Worm (Caenorhabditis elegans): ENCODE results near the gene T02G5.14.
A peak's percentile ranks its signal among the peaks of the same experiment; 100 is the strongest.

The T02G5.14 gene

DNA sequence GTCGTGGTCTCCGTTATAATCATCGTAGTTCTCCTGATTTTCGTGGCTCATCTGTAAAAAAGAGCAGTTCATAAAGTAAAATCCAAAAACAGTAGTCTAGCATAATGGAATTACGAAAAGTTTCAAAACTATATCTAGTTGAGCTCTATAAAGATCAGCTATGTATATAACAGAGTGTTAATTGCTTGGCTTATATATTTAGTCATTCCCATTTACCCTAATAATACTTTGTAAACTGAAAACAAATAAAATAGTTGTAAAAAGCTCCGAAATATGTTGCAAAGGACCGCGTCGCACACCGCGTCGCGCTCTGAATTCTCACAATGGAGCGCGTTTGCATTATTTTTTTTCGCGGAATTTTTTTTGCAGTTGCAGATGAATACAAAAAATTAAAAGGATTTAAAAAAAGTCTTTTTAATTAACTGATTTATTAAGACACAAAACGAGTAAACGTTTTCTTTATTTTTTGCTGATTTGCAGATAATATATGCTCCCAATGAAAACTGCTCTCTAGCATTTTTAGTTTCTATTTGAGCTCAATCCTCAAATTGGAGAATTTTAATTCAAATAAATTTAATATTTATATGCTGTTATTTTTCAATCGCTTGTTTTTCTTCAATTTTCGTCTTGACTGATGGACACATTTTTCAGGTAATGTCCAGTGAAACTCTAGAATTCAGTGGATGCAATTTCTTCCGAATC lies 33.9 kb upstream of the T02G5.14 start, which contains the start of the genes tcer-1 and ZK1127.5 (continued):
- TF ChIP-seq unc-39 (tag; optimal IDR thresholded peaks at IDR 0.05) (no peak), C34F6.9 (tag; optimal IDR thresholded peaks at IDR 0.05) (peak; percentile 89), F13H6.1 (tag; optimal IDR thresholded peaks at IDR 0.05) (peak; percentile 38), blmp-1 (tag; optimal IDR thresholded peaks at IDR 0.05; ENCODE audit: insufficient read depth) (no peak), lin-13 (GFP tag; optimal IDR thresholded peaks at IDR 0.05) (peak; percentile 44), sma-9 (GFP tag; optimal IDR thresholded peaks at IDR 0.05) (peak; percentile 4), sma-9 (tag; optimal IDR thresholded peaks at IDR 0.05) (no peak), lin-11 (tag; optimal IDR thresholded peaks at IDR 0.05) (no peak), nhr-25 (tag; optimal IDR thresholded peaks at IDR 0.05) (no peak), ztf-11 (tag; optimal IDR thresholded peaks at IDR 0.05) (no peak), egl-27 (tag; optimal IDR thresholded peaks at IDR 0.05) (no peak), R02D3.7 (tag; optimal IDR thresholded peaks at IDR 0.05) (no peak), nhr-23 (tag; optimal IDR thresholded peaks at IDR 0.05) (no peak), fos-1 (tag; optimal IDR thresholded peaks at IDR 0.05) (peak; percentile 1)

DNA sequence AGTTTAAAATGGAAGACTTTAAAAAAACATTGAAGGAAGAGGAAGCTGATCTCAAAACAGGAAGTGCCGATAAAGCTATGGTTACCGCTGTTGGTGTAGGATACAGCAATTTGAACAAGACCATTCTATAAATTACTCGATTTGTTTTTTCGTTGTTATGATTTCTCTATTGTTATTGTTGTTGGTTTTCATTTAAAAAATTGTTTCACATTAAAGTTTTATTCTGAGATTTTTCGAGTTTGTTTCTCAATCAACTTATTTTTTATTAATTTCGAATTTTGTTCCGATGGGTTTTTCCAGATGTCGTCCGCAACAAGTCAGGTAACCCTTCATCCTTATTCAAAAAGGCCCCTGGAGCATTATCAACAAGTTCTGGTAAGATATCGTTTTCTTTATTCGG lies 32.3 kb upstream of the T02G5.14 start, which contains the start of gene ZK1127.12:
TSS of gene ZK1127.12 (plus strand) at position 301 of the 400 bp plus-strand sequence.
- no peak for TF ChIP-seq egl-27 (tag; optimal IDR thresholded peaks at IDR 0.05)
- TF ChIP-seq elt-1 (tag; optimal IDR thresholded peaks at IDR 0.05) = no peak
- no peak for TF ChIP-seq Y55F3AM.14 (GFP tag; optimal IDR thresholded peaks at IDR 0.05)
- TF ChIP-seq nhr-11 (tag; optimal IDR thresholded peaks at IDR 0.05) = no peak
- TF ChIP-seq mab-5 (tag; optimal IDR thresholded peaks at IDR 0.05) = no peak
- no peak for TF ChIP-seq lin-13 (GFP tag; optimal IDR thresholded peaks at IDR 0.05)
- TF ChIP-seq lin-39 (tag; optimal IDR thresholded peaks at IDR 0.05) = no peak
- no peak for TF ChIP-seq alr-1 (tag; optimal IDR thresholded peaks at IDR 0.05)

DNA sequence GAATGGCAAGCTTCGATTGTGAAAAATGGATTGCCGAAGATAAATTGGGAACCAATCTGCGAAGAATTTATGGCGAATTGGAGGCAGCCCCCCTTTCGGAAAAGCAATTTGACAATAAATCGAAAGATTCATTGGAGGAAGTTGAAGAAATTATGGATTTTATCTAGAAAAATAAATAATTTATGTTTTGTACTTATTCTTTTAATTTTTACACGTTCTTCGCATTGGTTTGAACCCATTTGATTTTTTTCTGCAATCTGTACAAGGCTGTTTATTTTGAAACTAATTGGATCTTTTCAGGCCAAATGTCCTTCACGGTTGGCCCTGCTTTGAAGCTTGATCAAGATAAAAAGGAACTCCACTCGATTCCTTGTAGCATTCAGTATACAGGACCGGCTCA lies 31.1 kb upstream of the T02G5.14 start, which contains the start of gene ZK1127.13:
TSS of gene ZK1127.13 (plus strand) at position 301 of the 400 bp plus-strand sequence.
- TF ChIP-seq dmd-4 (tag; optimal IDR thresholded peaks at IDR 0.05) (no peak), aly-2 (tag; optimal IDR thresholded peaks at IDR 0.05) (no peak), C34F6.9 (tag; optimal IDR thresholded peaks at IDR 0.05) (no peak), ztf-1 (GFP tag; conservative IDR thresholded peaks at IDR 0.05) (no peak), R02D3.7 (tag; optimal IDR thresholded peaks at IDR 0.05) (no peak), sma-9 (GFP tag; optimal IDR thresholded peaks at IDR 0.05) (no peak), sma-9 (tag; optimal IDR thresholded peaks at IDR 0.05) (no peak), nhr-129 (tag; optimal IDR thresholded peaks at IDR 0.05) (no peak), ceh-16 (tag; optimal IDR thresholded peaks at IDR 0.05) (no peak), sem-4 (tag; optimal IDR thresholded peaks at IDR 0.05) (no peak), mab-5 (tag; optimal IDR thresholded peaks at IDR 0.05) (no peak), unc-62 (GFP tag; optimal IDR thresholded peaks at IDR 0.05) (no peak), zag-1 (tag; optimal IDR thresholded peaks at IDR 0.05) (no peak), nhr-6 (tag; optimal IDR thresholded peaks at IDR 0.05) (no peak), blmp-1 (tag; optimal IDR thresholded peaks at IDR 0.05; ENCODE audit: insufficient read depth) (no peak)

DNA sequence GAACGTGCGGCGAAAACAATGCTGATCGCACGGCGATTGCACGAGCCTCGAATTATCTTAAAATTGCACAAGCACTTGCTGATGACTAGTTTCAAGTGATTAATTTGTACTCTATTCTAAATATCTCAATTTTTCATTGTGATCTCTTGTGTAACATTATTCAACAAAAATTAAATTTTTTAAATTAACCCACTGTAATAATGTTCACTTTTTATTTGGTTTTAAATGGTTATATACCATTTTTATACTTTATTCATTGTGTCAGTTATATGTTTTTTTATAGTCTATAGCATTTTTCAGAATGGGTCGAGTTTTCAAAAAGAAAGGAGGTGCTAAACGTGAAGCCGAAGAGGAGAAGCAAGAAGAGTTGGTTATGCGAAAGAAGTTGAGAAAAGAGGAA lies 30.5 kb upstream of the T02G5.14 start, which contains the start of gene ZK1127.4:
TSS of gene ZK1127.4 (plus strand) at position 301 of the 400 bp plus-strand sequence.
- no peak for TF ChIP-seq nhr-11 (tag; optimal IDR thresholded peaks at IDR 0.05)
- TF ChIP-seq unc-39 (tag; optimal IDR thresholded peaks at IDR 0.05) = no peak
- no peak for TF ChIP-seq nhr-237 (tag; optimal IDR thresholded peaks at IDR 0.05)
- TF ChIP-seq sma-9 (GFP tag; optimal IDR thresholded peaks at IDR 0.05) = no peak
- no peak for TF ChIP-seq sma-9 (tag; optimal IDR thresholded peaks at IDR 0.05)
- no peak for TF ChIP-seq dmd-4 (tag; optimal IDR thresholded peaks at IDR 0.05)
- no peak for TF ChIP-seq nhr-23 (tag; optimal IDR thresholded peaks at IDR 0.05)
- TF ChIP-seq Y55F3AM.14 (GFP tag; optimal IDR thresholded peaks at IDR 0.05) = no peak
- TF ChIP-seq mab-5 (tag; optimal IDR thresholded peaks at IDR 0.05) = no peak
- no peak for TF ChIP-seq nhr-129 (tag; optimal IDR thresholded peaks at IDR 0.05)
- no peak for TF ChIP-seq sem-4 (tag; optimal IDR thresholded peaks at IDR 0.05)
- no peak for TF ChIP-seq nhr-77 (tag; optimal IDR thresholded peaks at IDR 0.05)
- TF ChIP-seq ztf-4 (tag; optimal IDR thresholded peaks at IDR 0.05) = no peak
- no peak for TF ChIP-seq unc-62 (GFP tag; optimal IDR thresholded peaks at IDR 0.05)
- no peak for TF ChIP-seq fos-1 (tag; optimal IDR thresholded peaks at IDR 0.05)
- no peak for TF ChIP-seq ama-1 (optimal IDR thresholded peaks at IDR 0.05)
- TF ChIP-seq elt-3 (tag; optimal IDR thresholded peaks at IDR 0.05) = no peak
- TF ChIP-seq egl-27 (tag; optimal IDR thresholded peaks at IDR 0.05) = no peak
- no peak for TF ChIP-seq F13H6.1 (tag; optimal IDR thresholded peaks at IDR 0.05)
- no peak for TF ChIP-seq nhr-10 (tag; optimal IDR thresholded peaks at IDR 0.05)
- TF ChIP-seq unc-55 (GFP tag; optimal IDR thresholded peaks at IDR 0.05) = no peak

Data from whole organism, L2 larva.